Fruit fly (Drosophila melanogaster) whole organism, prepupa: ENCODE results near the gene CG16711.

Experiments used
- CG10631 ChIP-seq: fragments of 200-800 bp; sonication (Bioruptor generic); optimal IDR thresholded peaks from 2 replicates; lab custom pipeline; 2016; ENCODE audit warnings: missing biosample characterization, missing genetic modification characterization
- CG10669 ChIP-seq: fragments of 200-800 bp; sonication (Bioruptor generic); optimal IDR thresholded peaks from 3 replicates; lab custom pipeline; 2018; ENCODE audit warnings: missing biosample characterization, mild to moderate bottlenecking, missing genetic modification characterization, moderate library complexity
- CG11762 ChIP-seq: fragments of 200-800 bp; sonication (Bioruptor generic); optimal IDR thresholded peaks from 3 replicates; lab custom pipeline; 2016; ENCODE audit warnings: missing biosample characterization, missing genetic modification characterization; ENCODE audit not compliant: insufficient read depth
- CG11902 ChIP-seq: fragments of 200-800 bp; sonication (Bioruptor generic); optimal IDR thresholded peaks from 3 replicates; lab custom pipeline; 2016; ENCODE audit warnings: missing biosample characterization, missing genetic modification characterization
- CG15336 ChIP-seq: fragments of 200-800 bp; sonication (Bioruptor generic); IDR thresholded peaks from 2 replicates; pipeline ENCODE4 v1.3.6; 2022; ENCODE audit warnings: missing biosample characterization, missing genetic modification characterization
- CG1621 ChIP-seq: fragments of 200-800 bp; sonication (Bioruptor generic); optimal IDR thresholded peaks from 3 replicates; lab custom pipeline; 2018; ENCODE audit warnings: missing biosample characterization, mild to moderate bottlenecking, missing genetic modification characterization
- CG3032 ChIP-seq: fragments of 200-800 bp; optimal IDR thresholded peaks from 2 replicates; lab custom pipeline; 2019; ENCODE audit warnings: missing biosample characterization, mild to moderate bottlenecking, missing genetic modification characterization, moderate library complexity
- CG31627 ChIP-seq: fragments of 200-800 bp; sonication (Bioruptor generic); optimal IDR thresholded peaks from 3 replicates; lab custom pipeline; 2016; ENCODE audit warnings: missing biosample characterization, missing genetic modification characterization
- CG32006 ChIP-seq: fragments of 200-800 bp; sonication (Bioruptor generic); optimal IDR thresholded peaks from 3 replicates; lab custom pipeline; 2017; ENCODE audit warnings: missing biosample characterization, mild to moderate bottlenecking, missing genetic modification characterization
- CG34406 ChIP-seq: fragments of 200-800 bp; sonication (Bioruptor generic); optimal IDR thresholded peaks from 3 replicates; lab custom pipeline; 2016; ENCODE audit warnings: missing biosample characterization, missing genetic modification characterization
- CG3919 ChIP-seq: fragments of 200-800 bp; sonication (Bioruptor generic); optimal IDR thresholded peaks from 3 replicates; lab custom pipeline; 2016; ENCODE audit warnings: missing biosample characterization, missing genetic modification characterization
- CG4318 ChIP-seq: fragments of 200-800 bp; sonication (Bioruptor generic); optimal IDR thresholded peaks from 3 replicates; lab custom pipeline; 2017; ENCODE audit warnings: missing biosample characterization, mild to moderate bottlenecking, missing genetic modification characterization
- CG6163 ChIP-seq: fragments of 200-800 bp; sonication (Bioruptor generic); IDR thresholded peaks from 3 replicates; pipeline ENCODE4 v1.3.6; 2022; ENCODE audit warnings: missing biosample characterization, missing genetic modification characterization
- CG6792 ChIP-seq: fragments of 200-800 bp; sonication (Bioruptor generic); optimal IDR thresholded peaks from 3 replicates; lab custom pipeline; 2016; ENCODE audit warnings: missing biosample characterization, missing genetic modification characterization
- CG6854 ChIP-seq: fragments of 200-800 bp; sonication (Bioruptor generic); optimal IDR thresholded peaks from 2 replicates; lab custom pipeline; 2017; ENCODE audit warnings: missing biosample characterization, mild to moderate bottlenecking, missing genetic modification characterization
- CG7368 ChIP-seq: fragments of 200-800 bp; sonication (Bioruptor generic); optimal IDR thresholded peaks from 3 replicates; lab custom pipeline; 2016; ENCODE audit warnings: missing biosample characterization, missing genetic modification characterization
- CG8319 ChIP-seq: fragments of 200-800 bp; sonication (Bioruptor generic); optimal IDR thresholded peaks from 3 replicates; lab custom pipeline; 2016; ENCODE audit warnings: missing biosample characterization, missing genetic modification characterization
- Eip78C ChIP-seq: fragments of 200-800 bp; sonication (Bioruptor generic); peaks from one replicate; lab custom pipeline; 2016; ENCODE audit warnings: missing biosample characterization, missing genetic modification characterization
- Ets96B ChIP-seq: fragments of 200-800 bp; optimal IDR thresholded peaks from 2 replicates; lab custom pipeline; 2019; ENCODE audit warnings: missing biosample characterization, mild to moderate bottlenecking, missing genetic modification characterization, moderate library complexity
- Gug ChIP-seq: fragments of 200-800 bp; sonication (Bioruptor generic); IDR thresholded peaks from 2 replicates; pipeline ENCODE4 v1.3.6; 2022; ENCODE audit warnings: missing biosample characterization, missing genetic modification characterization
- Hr39 ChIP-seq: fragments of 200-800 bp; sonication (Bioruptor generic); optimal IDR thresholded peaks from 2 replicates; lab custom pipeline; 2016; ENCODE audit warnings: missing biosample characterization, missing genetic modification characterization
- Hr4 ChIP-seq: fragments of 200-800 bp; sonication (Bioruptor generic); optimal IDR thresholded peaks from 3 replicates; lab custom pipeline; 2016; ENCODE audit warnings: missing biosample characterization, missing genetic modification characterization
- Sox102F ChIP-seq: fragments of 200-800 bp; sonication (Bioruptor generic); optimal IDR thresholded peaks from 2 replicates; lab custom pipeline; 2016; ENCODE audit warnings: missing biosample characterization, mild to moderate bottlenecking, missing genetic modification characterization
- Sox14 ChIP-seq: fragments of 200-800 bp; sonication (Bioruptor generic); optimal IDR thresholded peaks from 3 replicates; lab custom pipeline; 2016; ENCODE audit warnings: missing biosample characterization, missing genetic modification characterization
- Sox15 ChIP-seq: fragments of 200-800 bp; sonication (Bioruptor generic); optimal IDR thresholded peaks from 3 replicates; lab custom pipeline; 2016; ENCODE audit warnings: missing biosample characterization, missing genetic modification characterization
- cyc ChIP-seq: fragments of 200-800 bp; sonication (Bioruptor generic); optimal IDR thresholded peaks from 3 replicates; lab custom pipeline; 2016; ENCODE audit warnings: missing biosample characterization, missing genetic modification characterization
- dac ChIP-seq: fragments of 200-800 bp; sonication (Bioruptor generic); optimal IDR thresholded peaks from 2 replicates; lab custom pipeline; 2017; ENCODE audit warnings: missing biosample characterization, mild to moderate bottlenecking, missing genetic modification characterization
- dsx ChIP-seq: fragments of 200-800 bp; optimal IDR thresholded peaks from 3 replicates; lab custom pipeline; 2019; ENCODE audit warnings: missing biosample characterization, mild to moderate bottlenecking, missing genetic modification characterization, moderate library complexity; ENCODE audit not compliant: poor library complexity, severe bottlenecking
- eg ChIP-seq: fragments of 200-800 bp; sonication (Bioruptor generic); IDR thresholded peaks from 3 replicates; pipeline ENCODE4 v1.3.6; 2022; ENCODE audit warnings: missing biosample characterization, missing genetic modification characterization
- esn ChIP-seq: fragments of 200-800 bp; sonication (Bioruptor generic); optimal IDR thresholded peaks from 2 replicates; lab custom pipeline; 2016; ENCODE audit warnings: missing biosample characterization, mild to moderate bottlenecking, missing genetic modification characterization, moderate library complexity
- fd59A ChIP-seq: fragments of 200-800 bp; sonication (Bioruptor generic); optimal IDR thresholded peaks from 2 replicates; lab custom pipeline; 2017; ENCODE audit warnings: missing biosample characterization, mild to moderate bottlenecking, missing genetic modification characterization, missing genetic modification reagents
- fkh ChIP-seq: fragments of 200-800 bp; sonication (Bioruptor generic); optimal IDR thresholded peaks from 3 replicates; lab custom pipeline; 2017; ENCODE audit warnings: missing biosample characterization, mild to moderate bottlenecking, missing genetic modification characterization, moderate library complexity
- lz ChIP-seq: fragments of 200-800 bp; sonication (Bioruptor generic); optimal IDR thresholded peaks from 3 replicates; lab custom pipeline; 2016; ENCODE audit warnings: missing biosample characterization, missing genetic modification characterization
- net ChIP-seq: fragments of 200-800 bp; sonication (Bioruptor generic); optimal IDR thresholded peaks from 3 replicates; lab custom pipeline; 2016; ENCODE audit warnings: missing biosample characterization, missing genetic modification characterization
- pdm3 ChIP-seq: fragments of 200-800 bp; sonication (Bioruptor generic); optimal IDR thresholded peaks from 3 replicates; lab custom pipeline; 2016; ENCODE audit warnings: missing biosample characterization, missing genetic modification characterization
- ss ChIP-seq, 2 experiments: fragments of 200-800 bp; sonication (Bioruptor generic); optimal IDR thresholded peaks; 2 replicates in 1 of 2; 3 replicates in 1 of 2; lab custom pipeline; 2017 to 2018; ENCODE audit warnings: mild to moderate bottlenecking in 2 of 2, missing biosample characterization in 2 of 2, missing genetic modification characterization in 2 of 2, moderate library complexity in 1 of 2
- svp ChIP-seq: fragments of 200-800 bp; sonication (Bioruptor generic); peaks from one replicate; lab custom pipeline; 2016; ENCODE audit warnings: missing biosample characterization, missing genetic modification characterization
- topi ChIP-seq: fragments of 200-800 bp; sonication (Bioruptor generic); optimal IDR thresholded peaks from 3 replicates; lab custom pipeline; 2016; ENCODE audit warnings: missing biosample characterization, missing genetic modification characterization
- vri ChIP-seq: fragments of 200-800 bp; sonication (Bioruptor generic); optimal IDR thresholded peaks from 3 replicates; lab custom pipeline; 2016; ENCODE audit warnings: missing biosample characterization, mild to moderate bottlenecking, missing genetic modification characterization

Gene CG16711

dm6 chr3L:9708797-9709196 lies 4.7 kb downstream of the CG16711 start:
- TF ChIP-seq fkh (GFP tag; lab: Kevin White, UChicago) (no peak), cyc (GFP tag; lab: Kevin White, UChicago) (no peak), Sox15 (GFP tag; lab: Kevin White, UChicago) (no peak), CG32006 (GFP tag; lab: Kevin White, UChicago) (no peak), CG31627 (GFP tag; lab: Kevin White, UChicago) (no peak), CG4318 (GFP tag; lab: Kevin White, UChicago) (no peak), dsx (GFP tag; lab: Kevin White, UChicago) (no peak), fd59A (GFP tag; lab: Kevin White, UChicago) (no peak), Ets96B (no peak), CG11762 (no peak), Eip78C (GFP tag; lab: Kevin White, UChicago) (no peak), CG10669 (GFP tag; lab: Kevin White, UChicago) (no peak), vri (GFP tag; lab: Kevin White, UChicago) (no peak), dac (GFP tag; lab: Kevin White, UChicago) (no peak), CG8319 (GFP tag; lab: Kevin White, UChicago) (no peak), CG6854 (GFP tag; lab: Kevin White, UChicago) (no peak), CG3032 (tag; lab: Kevin White, UChicago) (no peak), Hr4 (GFP tag; lab: Kevin White, UChicago) (no peak), net (GFP tag; lab: Kevin White, UChicago) (no peak), svp (no peak)

- TF ChIP-seq Hr39 (GFP tag; lab: Kevin White, UChicago) = no peak
- no peak for TF ChIP-seq CG6163 (GFP tag; lab: Robert Waterston, UW)
- no peak for TF ChIP-seq CG10631
- TF ChIP-seq svp = peak; percentile 8
- TF ChIP-seq cyc (GFP tag; lab: Kevin White, UChicago) = no peak
Observed at dm6 chr3L:9711203-9711602, 7.1 kb downstream of the CG16711 start.

- no peak for TF ChIP-seq CG3919 (GFP tag; lab: Kevin White, UChicago)
- TF ChIP-seq Sox15 (GFP tag; lab: Kevin White, UChicago) = no peak
- no peak for TF ChIP-seq CG6792 (GFP tag; lab: Kevin White, UChicago)
- TF ChIP-seq cyc (GFP tag; lab: Kevin White, UChicago) = peak; percentile 6
- peak; percentile 45 for TF ChIP-seq esn (GFP tag; lab: Kevin White, UChicago)
- no peak for TF ChIP-seq CG34406 (GFP tag; lab: Kevin White, UChicago)
- TF ChIP-seq svp = peak; percentile 64
- TF ChIP-seq Eip78C (GFP tag; lab: Kevin White, UChicago) = peak; percentile 76
- TF ChIP-seq Sox14 (GFP tag; lab: Kevin White, UChicago) = peak; percentile 43
- TF ChIP-seq ss (GFP tag; optimal IDR thresholded peaks at IDR 0.05; lab: Kevin White, UChicago) = no peak
- TF ChIP-seq Hr39 (GFP tag; lab: Kevin White, UChicago) = peak; percentile 16
- TF ChIP-seq CG15336 (GFP tag; lab: Robert Waterston, UW) = no peak
- TF ChIP-seq lz (GFP tag; lab: Kevin White, UChicago) = peak; percentile 17
- TF ChIP-seq topi (GFP tag; lab: Kevin White, UChicago) = no peak
Observed at dm6 chr3L:9712066-9712789, 8.1 kb downstream of the CG16711 start.

dm6 chr3L:9713383-9713827 lies 9.3 kb downstream of the CG16711 start, which contains the start of gene SH3PX1:
Gene SH3PX1 (minus strand): TSS chr3L:9713827.
- TF ChIP-seq Gug (GFP tag; lab: Robert Waterston, UW) (no peak), pdm3 (GFP tag; lab: Kevin White, UChicago) (no peak), CG6854 (GFP tag; lab: Kevin White, UChicago) (peak; percentile 7), CG7368 (no peak), eg (GFP tag; lab: Robert Waterston, UW) (no peak), topi (GFP tag; lab: Kevin White, UChicago) (no peak), Sox14 (GFP tag; lab: Kevin White, UChicago) (no peak), CG1621 (peak; percentile 30), svp (peak; percentile 95), CG11902 (no peak), dsx (GFP tag; lab: Kevin White, UChicago) (no peak), Sox102F (GFP tag; lab: Kevin White, UChicago) (no peak), CG15336 (GFP tag; lab: Robert Waterston, UW) (no peak)
